Worm (Caenorhabditis elegans) whole organism, L4 larva: ENCODE measurements around the gene gpa-10.

Experiments used
- T26A8.4 ChIP-seq: fragments of 200-800 bp; sonication (Bioruptor generic); IDR thresholded peaks from 2 replicates; pipeline ENCODE4 v1.3.6; 2022; ENCODE audit warnings: missing genetic modification characterization, missing compliant biosample characterization
- Y5F2A.4 ChIP-seq: fragments of 200-800 bp; sonication (Bioruptor generic); optimal IDR thresholded peaks from 2 replicates; lab custom pipeline; 2018; ENCODE audit warnings: mild to moderate bottlenecking, missing genetic modification characterization, missing compliant biosample characterization
- ZK337.2 ChIP-seq: fragments of 200-800 bp; sonication (Bioruptor generic); IDR thresholded peaks from 2 replicates; pipeline ENCODE4 v1.3.6; 2022; ENCODE audit warnings: missing genetic modification reagents, missing genetic modification characterization, missing compliant biosample characterization
- aha-1 ChIP-seq: fragments of 150-350 bp; peaks from one replicate; lab custom pipeline; 2014; ENCODE audit warnings: missing biosample characterization, missing genetic modification characterization
- ama-1 ChIP-seq: fragments of 150-350 bp; optimal IDR thresholded peaks from 2 replicates; lab custom pipeline; 2014; ENCODE audit warnings: inconsistent platforms, mixed read lengths
- attf-4 ChIP-seq: sonication (generic microtip); optimal IDR thresholded peaks from 3 replicates; lab custom pipeline; 2017; ENCODE audit warnings: missing biosample characterization, missing genetic modification characterization
- ceh-44 ChIP-seq: fragments of 200-800 bp; sonication (Bioruptor generic); IDR thresholded peaks from 2 replicates; pipeline ENCODE4 v1.3.6; 2022; ENCODE audit warnings: missing genetic modification reagents, missing genetic modification characterization, missing compliant biosample characterization
- ceh-82 ChIP-seq: sonication (generic microtip); optimal IDR thresholded peaks from 2 replicates; lab custom pipeline; 2017; ENCODE audit warnings: missing biosample characterization, missing genetic modification characterization
- daf-16 ChIP-seq, 3 experiments: sonication (generic microtip); optimal IDR thresholded peaks; 2 replicates each; lab custom pipeline; 2016 to 2017; ENCODE audit warnings: missing genetic modification characterization in 3 of 3, missing genetic modification reagents in 3 of 3, mild to moderate bottlenecking in 2 of 3, missing compliant biosample characterization in 2 of 3, missing biosample characterization in 1 of 3, moderate library complexity in 1 of 3
- dmd-6 ChIP-seq: fragments of 200-800 bp; sonication (Bioruptor generic); IDR thresholded peaks from 2 replicates; pipeline ENCODE4 v1.3.6; 2022; ENCODE audit warnings: missing genetic modification reagents, missing genetic modification characterization, missing compliant biosample characterization
- dmd-8 ChIP-seq: fragments of 200-800 bp; sonication (Bioruptor generic); IDR thresholded peaks from 2 replicates; pipeline ENCODE4 v1.3.6; 2022; ENCODE audit warnings: missing genetic modification characterization, missing compliant biosample characterization
- dmd-9 ChIP-seq: fragments of 200-800 bp; sonication (Bioruptor generic); IDR thresholded peaks from 2 replicates; pipeline ENCODE4 v1.3.6; 2022; ENCODE audit warnings: missing genetic modification reagents, missing genetic modification characterization, missing compliant biosample characterization
- dve-1 ChIP-seq: sonication (generic microtip); optimal IDR thresholded peaks from 2 replicates; lab custom pipeline; 2017; ENCODE audit warnings: antibody characterized with exemption, mild to moderate bottlenecking, missing genetic modification characterization, missing compliant biosample characterization; ENCODE audit not compliant: insufficient read depth
- fos-1 ChIP-seq: fragments of 150-350 bp; optimal IDR thresholded peaks from 2 replicates; lab custom pipeline; 2014; ENCODE audit warnings: missing biosample characterization, missing genetic modification characterization
- hmg-1.1 ChIP-seq: fragments of 200-800 bp; sonication (Bioruptor generic); IDR thresholded peaks from 2 replicates; pipeline ENCODE4 v1.3.6; 2022; ENCODE audit warnings: missing genetic modification reagents, missing genetic modification characterization, missing compliant biosample characterization
- lin-29 ChIP-seq: fragments of 200-800 bp; sonication (Bioruptor generic); IDR thresholded peaks from 2 replicates; pipeline ENCODE4 v1.3.6; 2022; ENCODE audit warnings: missing genetic modification reagents, missing genetic modification characterization, missing compliant biosample characterization
- lsy-2 ChIP-seq, 2 experiments: fragments of 150-350 bp in 1 of 2; sonication (generic microtip) in 1 of 2; optimal IDR thresholded peaks; 2 replicates each; lab custom pipeline; 2014 to 2017; ENCODE audit warnings: missing biosample characterization in 2 of 2, missing genetic modification characterization in 2 of 2
- madf-9 ChIP-seq: fragments of 200-800 bp; sonication (Bioruptor generic); conservative IDR thresholded peaks from 2 replicates; pipeline ENCODE4 v1.3.6; 2022; ENCODE audit warnings: missing genetic modification reagents, missing genetic modification characterization, missing compliant biosample characterization
- mep-1 ChIP-seq: fragments of 150-350 bp; sonication (generic microtip); optimal IDR thresholded peaks from 3 replicates; lab custom pipeline; 2014; ENCODE audit warnings: missing biosample characterization, missing genetic modification characterization
- mes-2 ChIP-seq: sonication (generic microtip); optimal IDR thresholded peaks from 2 replicates; lab custom pipeline; 2016; ENCODE audit warnings: missing genotype, mild to moderate bottlenecking, missing genetic modification characterization, missing compliant biosample characterization; ENCODE audit not compliant: poor library complexity, severe bottlenecking
- mxl-3 ChIP-seq: fragments of 200-800 bp; sonication (Bioruptor generic); optimal IDR thresholded peaks from 2 replicates; lab custom pipeline; 2018; ENCODE audit warnings: mild to moderate bottlenecking, missing genetic modification characterization, missing compliant biosample characterization
- nhr-11 ChIP-seq: fragments of 150-350 bp; optimal IDR thresholded peaks from 2 replicates; lab custom pipeline; 2014; ENCODE audit warnings: missing biosample characterization, missing genetic modification characterization
- nhr-28 ChIP-seq: fragments of 150-350 bp; optimal IDR thresholded peaks from 2 replicates; lab custom pipeline; 2014; ENCODE audit warnings: missing biosample characterization, missing genetic modification characterization
- nhr-42 ChIP-seq: fragments of 200-800 bp; sonication (Bioruptor generic); IDR thresholded peaks from 2 replicates; pipeline ENCODE4 v1.3.6; 2022; ENCODE audit warnings: missing genetic modification characterization, missing compliant biosample characterization
- nhr-76 ChIP-seq: fragments of 150-350 bp; optimal IDR thresholded peaks from 2 replicates; lab custom pipeline; 2014; ENCODE audit warnings: missing biosample characterization, missing genetic modification characterization
- pha-4 ChIP-seq, 2 experiments: fragments of 150-350 bp in 1 of 2; fragments of 200-800 bp in 1 of 2; sonication (Bioruptor generic) in 1 of 2; IDR thresholded peaks in 1 of 2; optimal IDR thresholded peaks in 1 of 2; 2 replicates each; pipeline versions ENCODE4 v1.3.6 to Lab custom; 2014 to 2022; ENCODE audit warnings: missing genetic modification characterization in 2 of 2, missing genetic modification reagents in 2 of 2, missing biosample characterization in 1 of 2, missing compliant biosample characterization in 1 of 2
- snpc-1.2 ChIP-seq: fragments of 200-800 bp; sonication (Bioruptor generic); IDR thresholded peaks from 2 replicates; pipeline ENCODE4 v1.3.6; 2022; ENCODE audit warnings: missing genetic modification reagents, missing genetic modification characterization, missing compliant biosample characterization
- spr-3 ChIP-seq: fragments of 200-800 bp; sonication (Bioruptor generic); optimal IDR thresholded peaks from 2 replicates; lab custom pipeline; 2018; ENCODE audit warnings: mild to moderate bottlenecking, missing genetic modification characterization, missing compliant biosample characterization
- unc-130 ChIP-seq: sonication (generic microtip); optimal IDR thresholded peaks from 2 replicates; lab custom pipeline; 2016; ENCODE audit warnings: missing genetic modification reagents, missing genetic modification characterization, missing compliant biosample characterization
- unc-39 ChIP-seq: sonication (generic microtip); optimal IDR thresholded peaks from 2 replicates; lab custom pipeline; 2017; ENCODE audit warnings: missing biosample characterization, missing genetic modification characterization
- unc-62 ChIP-seq, 3 experiments: fragments of 150-350 bp in 1 of 3; sonication (generic microtip); optimal IDR thresholded peaks in 2 of 3; peaks in 1 of 3; 1 replicate in 1 of 3; 2 replicates in 2 of 3; lab custom pipeline; 2014 to 2017; ENCODE audit warnings: missing biosample characterization in 3 of 3, missing genetic modification characterization in 3 of 3, missing genetic modification reagents in 3 of 3, missing genotype in 1 of 3
- vab-7 ChIP-seq: fragments of 200-800 bp; sonication (Bioruptor generic); IDR thresholded peaks from 2 replicates; pipeline ENCODE4 v1.3.6; 2022; ENCODE audit warnings: missing genetic modification reagents, missing genetic modification characterization, missing compliant biosample characterization
- zfp-2 ChIP-seq: sonication (generic microtip); optimal IDR thresholded peaks from 2 replicates; lab custom pipeline; 2016; ENCODE audit warnings: mild to moderate bottlenecking, missing genetic modification characterization, missing compliant biosample characterization
- zip-11 ChIP-seq: fragments of 200-800 bp; sonication (Bioruptor generic); IDR thresholded peaks from 2 replicates; pipeline ENCODE4 v1.3.6; 2022; ENCODE audit warnings: missing genetic modification characterization, missing compliant biosample characterization
- ztf-11 ChIP-seq: fragments of 150-350 bp; optimal IDR thresholded peaks from 2 replicates; lab custom pipeline; 2014; ENCODE audit warnings: missing biosample characterization, missing genetic modification characterization

Gene gpa-10

ce11 chrV:6879490-6879889, 24.9 kb upstream of the gpa-10 start (continued):
- no peak for TF ChIP-seq spr-3 (GFP tag; lab: Kevin White, UChicago)
- no peak for TF ChIP-seq fos-1
- TF ChIP-seq ztf-11 (tag; lab: Kevin White, UChicago): no peak
- no peak for TF ChIP-seq snpc-1.2 (GFP tag; lab: Robert Waterston, UW)
- no peak for TF ChIP-seq nhr-42 (GFP tag; lab: Robert Waterston, UW)
- peak; percentile 60 for TF ChIP-seq mes-2 (tag; lab: Kevin White, UChicago)
- no peak for TF ChIP-seq lin-29 (GFP tag; lab: Robert Waterston, UW)
- TF ChIP-seq Y5F2A.4 (GFP tag; lab: Kevin White, UChicago): no peak
- TF ChIP-seq nhr-28 (tag; lab: Kevin White, UChicago): peak; percentile 49
- TF ChIP-seq daf-16 (GFP tag; optimal IDR thresholded peaks at IDR 0.05; lab: Kevin White, UChicago): peak in 1 of 2 experiments; percentile 62
- TF ChIP-seq daf-16 (tag; optimal IDR thresholded peaks at IDR 0.05; lab: Kevin White, UChicago): no peak
- TF ChIP-seq vab-7 (GFP tag; lab: Robert Waterston, UW): no peak
- 0 out of 2 replicates have a peak, but pooled peaks have one; percentile 3 for TF ChIP-seq madf-9

DNA sequence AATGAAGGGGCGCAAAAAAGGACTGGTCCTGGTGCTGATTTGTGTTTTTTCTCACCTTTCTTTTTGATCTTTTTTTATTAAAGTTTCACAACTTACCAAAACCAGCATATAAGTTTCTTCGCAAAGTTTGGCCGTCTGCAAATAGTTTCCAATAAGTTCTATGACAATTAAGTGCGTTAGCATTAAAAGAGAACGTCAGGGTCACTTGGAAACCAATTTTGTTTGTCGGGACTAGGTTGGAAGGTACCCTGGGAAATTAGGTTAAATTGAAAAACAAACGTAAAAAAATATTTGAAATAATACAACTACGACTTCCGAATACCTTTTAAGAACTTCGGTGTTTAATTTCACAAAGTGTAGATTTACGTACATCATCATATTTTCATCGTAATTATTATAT, 23.9 kb upstream of the gpa-10 start:
- TF ChIP-seq ceh-82: no peak
- no peak for TF ChIP-seq unc-130 (GFP tag; lab: Kevin White, UChicago)
- TF ChIP-seq zip-11 (GFP tag; lab: Robert Waterston, UW): no peak
- TF ChIP-seq aha-1 (tag; lab: Kevin White, UChicago): peak; percentile 67
- TF ChIP-seq unc-62 (GFP tag; optimal IDR thresholded peaks at IDR 0.05 in 1 of 2; lab: Kevin White, UChicago): peak in 1 of 2 experiments; percentile 98
- TF ChIP-seq unc-62 (tag; optimal IDR thresholded peaks at IDR 0.05; lab: Kevin White, UChicago): no peak
- TF ChIP-seq, all 104 proteins: peak for 2

ce11 chrV:6876763-6877515, 22.3 kb upstream of the gpa-10 start:
- 0 out of 2 replicates have a peak, but pooled peaks have one; percentile 40 for TF ChIP-seq dmd-9 (GFP tag; lab: Robert Waterston, UW)
- peak in 1 of 2 experiments; percentile 8 for TF ChIP-seq lsy-2 (tag; optimal IDR thresholded peaks at IDR 0.05; lab: Kevin White, UChicago)
- no peak for TF ChIP-seq pha-4 (GFP tag; IDR thresholded peaks at IDR 0.05; lab: Robert Waterston, UW)
- peak; percentile 58 for TF ChIP-seq pha-4 (tag; optimal IDR thresholded peaks at IDR 0.05; lab: Kevin White, UChicago)
- TF ChIP-seq mxl-3 (GFP tag; lab: Kevin White, UChicago): peak; percentile 0
- TF ChIP-seq nhr-76 (tag; lab: Kevin White, UChicago): no peak
- TF ChIP-seq unc-62 (GFP tag; optimal IDR thresholded peaks at IDR 0.05 in 1 of 2; lab: Kevin White, UChicago): peak in 1 of 2 experiments; percentile 95
- TF ChIP-seq unc-62 (tag; optimal IDR thresholded peaks at IDR 0.05; lab: Kevin White, UChicago): no peak
- no peak for TF ChIP-seq unc-39
- TF ChIP-seq T26A8.4 (GFP tag; lab: Robert Waterston, UW): no peak
- TF ChIP-seq mep-1: peak; percentile 19
- peak; percentile 28; the same call in 1 of the 2 replicates for TF ChIP-seq hmg-1.1
- TF ChIP-seq ceh-44 (GFP tag; lab: Robert Waterston, UW): no peak

DNA sequence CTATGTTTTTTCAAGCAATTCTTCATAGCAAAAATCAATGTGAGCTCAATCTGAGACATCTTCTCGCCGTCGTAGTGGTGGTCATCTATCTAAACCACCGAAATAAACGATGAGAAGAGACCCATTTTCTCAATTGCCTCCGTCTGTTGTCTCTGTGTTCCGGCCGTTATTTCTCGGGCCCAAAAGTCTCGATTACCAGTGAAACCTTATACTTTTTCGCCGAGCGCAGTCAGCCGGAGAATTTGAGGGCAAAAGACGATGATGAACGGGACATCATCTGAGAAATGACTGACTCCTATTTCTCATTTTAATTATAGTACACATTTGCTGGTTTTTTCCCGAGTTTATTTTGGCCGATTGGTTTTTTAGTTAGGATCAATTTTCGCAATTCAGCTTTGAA, 21.2 kb upstream of the gpa-10 start:
- no peak for TF ChIP-seq dmd-6
- TF ChIP-seq spr-3 (GFP tag; lab: Kevin White, UChicago): no peak
- TF ChIP-seq zfp-2 (tag; lab: Kevin White, UChicago): no peak
- no peak for TF ChIP-seq nhr-11 (tag; lab: Kevin White, UChicago)
- TF ChIP-seq nhr-42 (GFP tag; lab: Robert Waterston, UW): no peak
- TF ChIP-seq mep-1: no peak
- TF ChIP-seq ama-1 (lab: Kevin White, UChicago): no peak
- TF ChIP-seq attf-4 (tag; lab: Kevin White, UChicago): no peak
- TF ChIP-seq dve-1 (tag; lab: Kevin White, UChicago): no peak
- no peak for TF ChIP-seq ZK337.2
- TF ChIP-seq dmd-8 (GFP tag; lab: Robert Waterston, UW): no peak
